Fruit fly (Drosophila melanogaster) whole organism, embryonic: ENCODE data around the gene Nplp3.

Experiments used
- Aef1 ChIP-seq: fragments of 200-800 bp; sonication (Bioruptor generic); IDR thresholded peaks from 3 replicates; pipeline ENCODE4 v1.3.6; 2022; ENCODE audit warnings: missing biosample characterization, missing genetic modification characterization
- Atf3 ChIP-seq: fragments of 200-800 bp; sonication (Bioruptor generic); optimal IDR thresholded peaks from 3 replicates; lab custom pipeline; 2016; ENCODE audit warnings: missing biosample characterization, missing genetic modification characterization
- CG11247 ChIP-seq: fragments of 200-800 bp; sonication (Bioruptor generic); IDR thresholded peaks from 2 replicates; pipeline ENCODE4 v1.3.6; 2022; ENCODE audit warnings: missing biosample characterization, missing genetic modification characterization
- CG11456 ChIP-seq: fragments of 200-800 bp; sonication (Bioruptor generic); IDR thresholded peaks from 3 replicates; pipeline ENCODE4 v1.3.6; 2022; ENCODE audit warnings: missing biosample characterization, missing genetic modification characterization
- CG12769 ChIP-seq: fragments of 200-800 bp; sonication (Bioruptor generic); optimal IDR thresholded peaks from 2 replicates; lab custom pipeline; 2019; ENCODE audit warnings: missing biosample characterization, mild to moderate bottlenecking, missing genetic modification characterization, moderate library complexity
- CG13624 ChIP-seq: fragments of 200-800 bp; sonication (Bioruptor generic); optimal IDR thresholded peaks from 2 replicates; lab custom pipeline; 2016; ENCODE audit warnings: missing biosample characterization, missing genetic modification characterization
- CG14014 ChIP-seq: fragments of 200-800 bp; sonication (Bioruptor generic); IDR thresholded peaks from 2 replicates; pipeline ENCODE4 v1.3.6; 2022; ENCODE audit warnings: missing biosample characterization, missing genetic modification characterization
- CG1647 ChIP-seq: fragments of 200-800 bp; sonication (Bioruptor generic); optimal IDR thresholded peaks from 3 replicates; lab custom pipeline; 2016; ENCODE audit warnings: missing biosample characterization, missing genetic modification characterization
- CG16779 ChIP-seq: fragments of 200-800 bp; sonication (Bioruptor generic); IDR thresholded peaks from 2 replicates; pipeline ENCODE4 v1.3.6; 2022; ENCODE audit warnings: missing biosample characterization, missing genetic modification characterization
- CG2120 ChIP-seq: fragments of 200-800 bp; sonication (Bioruptor generic); optimal IDR thresholded peaks from 3 replicates; lab custom pipeline; 2016; ENCODE audit warnings: missing biosample characterization, missing genetic modification characterization
- CG2678 ChIP-seq: fragments of 200-800 bp; sonication (Bioruptor generic); optimal IDR thresholded peaks from 3 replicates; lab custom pipeline; 2019; ENCODE audit warnings: missing biosample characterization, mild to moderate bottlenecking, missing genetic modification characterization, moderate library complexity
- CG30403 ChIP-seq: fragments of 200-800 bp; sonication (Bioruptor generic); optimal IDR thresholded peaks from 3 replicates; lab custom pipeline; 2016; ENCODE audit warnings: missing biosample characterization, missing genetic modification characterization
- CG4360 ChIP-seq: fragments of 200-800 bp; sonication (Bioruptor generic); IDR thresholded peaks from 2 replicates; pipeline ENCODE4 v1.3.6; 2022; ENCODE audit warnings: missing biosample characterization, missing genetic modification characterization
- CG4404 ChIP-seq: fragments of 200-800 bp; sonication (Bioruptor generic); IDR thresholded peaks from 2 replicates; pipeline ENCODE4 v1.3.6; 2022; ENCODE audit warnings: missing biosample characterization, missing genetic modification characterization
- CG6175 ChIP-seq: fragments of 200-800 bp; sonication (Bioruptor generic); IDR thresholded peaks from 3 replicates; pipeline ENCODE4 v1.3.6; 2022; ENCODE audit warnings: missing biosample characterization, missing genetic modification characterization
- Deaf1 ChIP-seq: fragments of 200-800 bp; optimal IDR thresholded peaks from 3 replicates; lab custom pipeline; 2019; ENCODE audit warnings: missing biosample characterization, mild to moderate bottlenecking, missing genetic modification characterization, moderate library complexity
- Hand ChIP-seq: fragments of 200-800 bp; sonication (Bioruptor generic); optimal IDR thresholded peaks from 2 replicates; lab custom pipeline; 2017; ENCODE audit warnings: mild to moderate bottlenecking, missing biosample characterization, missing genetic modification reagents, missing genetic modification characterization
- Meics ChIP-seq: fragments of 200-800 bp; sonication (Bioruptor generic); optimal IDR thresholded peaks from 2 replicates; lab custom pipeline; 2017; ENCODE audit warnings: missing biosample characterization, mild to moderate bottlenecking, missing genetic modification characterization
- Oaz ChIP-seq: fragments of 200-800 bp; sonication (Bioruptor generic); IDR thresholded peaks from 2 replicates; pipeline ENCODE4 v1.3.6; 2022; ENCODE audit warnings: missing biosample characterization, missing genetic modification characterization
- Trl ChIP-seq, 3 experiments: fragments of >200 bp in 2 of 3; fragments of 200-800 bp in 1 of 3; sonication (Bioruptor generic) in 1 of 3; optimal IDR thresholded peaks; 2 replicates in 1 of 3; 3 replicates in 2 of 3; lab custom pipeline; 2016 to 2017; ENCODE audit warnings: missing biosample characterization in 1 of 3, missing genetic modification characterization in 1 of 3
- aop ChIP-seq: fragments of 200-800 bp; sonication (Bioruptor generic); IDR thresholded peaks from 2 replicates; pipeline ENCODE4 v1.3.6; 2022; ENCODE audit warnings: missing biosample characterization, missing genetic modification characterization
- ara ChIP-seq: fragments of 200-800 bp; sonication (Bioruptor generic); IDR thresholded peaks from 2 replicates; pipeline ENCODE4 v1.3.6; 2022; ENCODE audit warnings: missing biosample characterization, missing genetic modification characterization
- caup ChIP-seq: fragments of 200-800 bp; sonication (Bioruptor generic); optimal IDR thresholded peaks from 3 replicates; lab custom pipeline; 2017; ENCODE audit warnings: missing biosample characterization, mild to moderate bottlenecking, missing genetic modification characterization, moderate library complexity; ENCODE audit not compliant: severe bottlenecking
- chinmo ChIP-seq: fragments of 200-800 bp; sonication (Bioruptor generic); IDR thresholded peaks from 4 replicates; pipeline ENCODE4 v1.3.6; 2022; ENCODE audit warnings: missing biosample characterization, missing genetic modification characterization; ENCODE audit not compliant: partially characterized antibody
- dpn ChIP-seq, 2 experiments: fragments of 200-800 bp; sonication (Bioruptor generic); optimal IDR thresholded peaks; 3 replicates each; lab custom pipeline; 2016; ENCODE audit warnings: missing biosample characterization in 2 of 2, missing genetic modification characterization in 2 of 2
- exex ChIP-seq: fragments of 200-800 bp; sonication (Bioruptor generic); optimal IDR thresholded peaks from 4 replicates; lab custom pipeline; 2018; ENCODE audit warnings: missing biosample characterization, mild to moderate bottlenecking, missing genetic modification characterization, moderate library complexity
- hkb ChIP-seq, 2 experiments: fragments of 200-800 bp in 1 of 2; fragments of >200 bp in 1 of 2; sonication (Bioruptor generic) in 1 of 2; IDR thresholded peaks in 1 of 2; optimal IDR thresholded peaks in 1 of 2; 2 replicates each; pipeline versions ENCODE4 v1.3.6 to Lab custom; 2017 to 2022; ENCODE audit warnings: missing biosample characterization in 1 of 2, missing genetic modification characterization in 1 of 2
- kni ChIP-seq: fragments of 200-800 bp; sonication (Bioruptor generic); optimal IDR thresholded peaks from 3 replicates; lab custom pipeline; 2017; ENCODE audit warnings: mild to moderate bottlenecking, missing biosample characterization, missing genetic modification reagents, missing genetic modification characterization
- lab ChIP-seq: fragments of 200-800 bp; sonication (Bioruptor generic); optimal IDR thresholded peaks from 3 replicates; lab custom pipeline; 2017; ENCODE audit warnings: missing biosample characterization, missing genetic modification characterization, mild to moderate bottlenecking, moderate library complexity, missing genetic modification reagents
- lov ChIP-seq, 2 experiments: fragments of 200-800 bp in 1 of 2; fragments of >200 bp in 1 of 2; sonication (Bioruptor generic) in 1 of 2; IDR thresholded peaks in 1 of 2; optimal IDR thresholded peaks in 1 of 2; 2 replicates in 1 of 2; 3 replicates in 1 of 2; pipeline versions ENCODE4 v1.3.6 to Lab custom; 2017 to 2022; ENCODE audit warnings: missing biosample characterization in 1 of 2, missing genetic modification characterization in 1 of 2
- nom ChIP-seq: fragments of 200-800 bp; sonication (Bioruptor generic); optimal IDR thresholded peaks from 2 replicates; lab custom pipeline; 2017; ENCODE audit warnings: missing biosample characterization, missing genetic modification characterization, mild to moderate bottlenecking, moderate library complexity, missing genetic modification reagents
- sd ChIP-seq: fragments of 200-800 bp; sonication (Bioruptor generic); optimal IDR thresholded peaks from 3 replicates; lab custom pipeline; 2018; ENCODE audit warnings: missing biosample characterization, mild to moderate bottlenecking, missing genetic modification characterization, moderate library complexity
- wdn ChIP-seq: fragments of 200-800 bp; sonication (Bioruptor generic); IDR thresholded peaks from 2 replicates; pipeline ENCODE4 v1.3.6; 2022; ENCODE audit warnings: missing biosample characterization, missing genetic modification characterization
- zfh2 ChIP-seq: fragments of 200-800 bp; sonication (Bioruptor generic); optimal IDR thresholded peaks from 2 replicates; lab custom pipeline; 2016; ENCODE audit warnings: missing biosample characterization, missing genetic modification characterization

Gene Nplp3

dm6 chr3L:16309972-16310371, 7.9 kb upstream of the Nplp3 start (continued):
- TF ChIP-seq nom (no peak), Hand (GFP tag; lab: Kevin White, UChicago) (no peak), exex (no peak), CG11247 (GFP tag; lab: Robert Waterston, UW) (peak; percentile 49), CG12769 (tag; lab: Kevin White, UChicago) (peak; percentile 54), Trl (optimal IDR thresholded peaks at IDR 0.05; lab: Kevin White, UChicago) (no peak), Trl (GFP tag; optimal IDR thresholded peaks at IDR 0.05; lab: Kevin White, UChicago) (peak; percentile 38), Oaz (no peak), CG11456 (GFP tag; lab: Robert Waterston, UW) (0 out of 3 replicates have a peak, but pooled peaks have one; percentile 50), Aef1 (GFP tag; lab: Robert Waterston, UW) (0 out of 3 replicates have a peak, but pooled peaks have one; percentile 33), hkb (optimal IDR thresholded peaks at IDR 0.05; lab: Kevin White, UChicago) (no peak), hkb (GFP tag; IDR thresholded peaks at IDR 0.05; lab: Robert Waterston, UW) (0 out of 2 replicates have a peak, but pooled peaks have one; percentile 31), caup (GFP tag; lab: Kevin White, UChicago) (peak; percentile 11), CG1647 (GFP tag; lab: Kevin White, UChicago) (no peak), sd (tag; lab: Kevin White, UChicago) (no peak), CG14014 (GFP tag; lab: Robert Waterston, UW) (peak; percentile 37; the same call in 1 of the 2 replicates), zfh2 (GFP tag; lab: Kevin White, UChicago) (peak; percentile 76), wdn (peak; percentile 53; the same call in 1 of the 2 replicates), CG30403 (GFP tag; lab: Kevin White, UChicago) (peak; percentile 38), ara (GFP tag; lab: Robert Waterston, UW) (0 out of 2 replicates have a peak, but pooled peaks have one; percentile 14), Meics (peak; percentile 30), dpn (GFP tag; optimal IDR thresholded peaks at IDR 0.05; lab: Kevin White, UChicago) (no peak), CG16779 (GFP tag; lab: Robert Waterston, UW) (no peak), kni (GFP tag; lab: Kevin White, UChicago) (no peak), Atf3 (no peak), lab (GFP tag; lab: Kevin White, UChicago) (peak; percentile 72), aop (GFP tag; lab: Robert Waterston, UW) (no peak), CG13624 (GFP tag; lab: Kevin White, UChicago) (no peak), CG2120 (GFP tag; lab: Kevin White, UChicago) (peak; percentile 67)

- TF ChIP-seq CG4404 (GFP tag; lab: Robert Waterston, UW) (no peak), lov (optimal IDR thresholded peaks at IDR 0.05; lab: Kevin White, UChicago) (no peak), lov (GFP tag; IDR thresholded peaks at IDR 0.05; lab: Robert Waterston, UW) (0 out of 3 replicates have a peak, but pooled peaks have one; percentile 22), CG4360 (GFP tag; lab: Robert Waterston, UW) (no peak), CG2678 (tag; lab: Kevin White, UChicago) (no peak)
Observed at dm6 chr3L:16313985-16314384, 3.8 kb upstream of the Nplp3 start, which contains the start of gene CG13062. Gene CG13062 (plus strand): TSS chr3L:16314285.

dm6 chr3L:16319399-16319906, 1.6 kb downstream of the Nplp3 start, which contains the start of the genes CG13041 and CG13060:
Gene CG13041 (minus strand): TSS chr3L:16319526.
Gene CG13060 (plus strand): TSS chr3L:16319856.
- 0 out of 4 replicates have a peak, but pooled peaks have one; percentile 61 for TF ChIP-seq chinmo
- no peak for TF ChIP-seq CG6175 (GFP tag; lab: Robert Waterston, UW)
- peak; percentile 68 for TF ChIP-seq Deaf1 (tag; lab: Kevin White, UChicago)
